Worm (Caenorhabditis elegans) whole organism, young adult: Measurements from ENCODE around the gene H17B01.5.

Experiments used
- B0261.1 ChIP-seq: sonication (generic microtip); optimal IDR thresholded peaks from 2 replicates; lab custom pipeline; 2016; ENCODE audit warnings: mild to moderate bottlenecking, missing genetic modification characterization, moderate library complexity, missing compliant biosample characterization
- D2030.7 ChIP-seq: fragments of 200-800 bp; sonication (Bioruptor generic); IDR thresholded peaks from 2 replicates; pipeline ENCODE4 v1.3.6; 2022; ENCODE audit warnings: missing genetic modification reagents, missing genetic modification characterization, missing compliant biosample characterization
- F10E7.11 ChIP-seq: sonication (generic microtip); optimal IDR thresholded peaks from 2 replicates; lab custom pipeline; 2017; ENCODE audit warnings: mild to moderate bottlenecking, missing genetic modification characterization, moderate library complexity, missing compliant biosample characterization
- F23B12.7 ChIP-seq: sonication (generic microtip); optimal IDR thresholded peaks from 2 replicates; lab custom pipeline; 2017; ENCODE audit warnings: missing genetic modification characterization, mild to moderate bottlenecking, missing compliant biosample characterization, antibody characterized with exemption, moderate library complexity; ENCODE audit not compliant: insufficient read depth
- K12H6.12 ChIP-seq: fragments of 200-800 bp; sonication (Bioruptor generic); optimal IDR thresholded peaks from 2 replicates; lab custom pipeline; 2018; ENCODE audit warnings: mild to moderate bottlenecking, missing genetic modification characterization, missing compliant biosample characterization
- T07F8.4 ChIP-seq: sonication (generic microtip); optimal IDR thresholded peaks from 2 replicates; lab custom pipeline; 2016; ENCODE audit warnings: mild to moderate bottlenecking, missing genetic modification characterization, moderate library complexity, missing compliant biosample characterization
- ZK185.1 ChIP-seq: sonication (generic microtip); optimal IDR thresholded peaks from 2 replicates; lab custom pipeline; 2016; ENCODE audit warnings: mild to moderate bottlenecking, missing genetic modification characterization, missing compliant biosample characterization; ENCODE audit not compliant: poor library complexity, severe bottlenecking
- ama-1 ChIP-seq, 3 experiments: fragments of 150-350 bp in 1 of 3; sonication (generic microtip) in 2 of 3; optimal IDR thresholded peaks; 2 replicates each; lab custom pipeline; 2014 to 2018; ENCODE audit warnings: missing biosample characterization in 2 of 3, missing genetic modification characterization in 2 of 3, missing genetic modification reagents in 2 of 3
- atf-7 ChIP-seq: sonication (generic microtip); optimal IDR thresholded peaks from 2 replicates; lab custom pipeline; 2017; ENCODE audit warnings: mild to moderate bottlenecking, missing genetic modification characterization, missing compliant biosample characterization
- athp-1 ChIP-seq: sonication (generic microtip); optimal IDR thresholded peaks from 2 replicates; lab custom pipeline; 2017; ENCODE audit warnings: mild to moderate bottlenecking, missing genetic modification characterization, missing compliant biosample characterization
- attf-3 ChIP-seq: fragments of 200-800 bp; sonication (Bioruptor generic); conservative IDR thresholded peaks from 2 replicates; pipeline ENCODE4 v1.3.6; 2022; ENCODE audit warnings: missing genetic modification reagents, missing genetic modification characterization, missing compliant biosample characterization
- bed-1 ChIP-seq: fragments of 200-800 bp; sonication (Bioruptor generic); IDR thresholded peaks from 2 replicates; pipeline ENCODE4 v1.3.6; 2022; ENCODE audit warnings: missing genetic modification reagents, missing genetic modification characterization, missing compliant biosample characterization
- cebp-2 ChIP-seq: fragments of 200-800 bp; sonication (Bioruptor generic); IDR thresholded peaks from 2 replicates; pipeline ENCODE4 v1.3.6; 2022; ENCODE audit warnings: missing genetic modification characterization, missing compliant biosample characterization
- ceh-58 ChIP-seq: fragments of 200-800 bp; sonication (Bioruptor generic); IDR thresholded peaks from 2 replicates; pipeline ENCODE4 v1.3.6; 2022; ENCODE audit warnings: missing genetic modification characterization, missing compliant biosample characterization
- ceh-79 ChIP-seq: sonication (generic microtip); optimal IDR thresholded peaks from 2 replicates; lab custom pipeline; 2017; ENCODE audit warnings: mild to moderate bottlenecking, missing genetic modification characterization, missing compliant biosample characterization
- dox-1 ChIP-seq: fragments of 200-800 bp; sonication (Bioruptor generic); IDR thresholded peaks from 2 replicates; pipeline ENCODE4 v1.3.6; 2022; ENCODE audit warnings: missing genetic modification reagents, missing genetic modification characterization, missing compliant biosample characterization
- efl-1 ChIP-seq: fragments of 150-350 bp; optimal IDR thresholded peaks from 2 replicates; lab custom pipeline; 2014; ENCODE audit warnings: missing biosample characterization, missing genetic modification reagents, missing genetic modification characterization
- gei-17 ChIP-seq: fragments of 200-800 bp; sonication (Bioruptor generic); optimal IDR thresholded peaks from 2 replicates; lab custom pipeline; 2018; ENCODE audit warnings: mild to moderate bottlenecking, missing genetic modification characterization, missing compliant biosample characterization
- him-1 ChIP-seq: sonication (generic microtip); optimal IDR thresholded peaks from 2 replicates; lab custom pipeline; 2016; ENCODE audit warnings: missing genotype, missing genetic modification reagents, missing genetic modification characterization, missing compliant biosample characterization
- hlh-26 ChIP-seq: fragments of 200-800 bp; sonication (Bioruptor generic); conservative IDR thresholded peaks from 2 replicates; pipeline ENCODE4 v1.3.6; 2022; ENCODE audit warnings: missing genetic modification reagents, missing genetic modification characterization, missing compliant biosample characterization
- hmg-1.2 ChIP-seq: fragments of 200-800 bp; sonication (Bioruptor generic); IDR thresholded peaks from 2 replicates; pipeline ENCODE4 v1.3.6; 2022; ENCODE audit warnings: missing genetic modification reagents, missing genetic modification characterization, missing compliant biosample characterization
- let-607 ChIP-seq, 2 experiments: fragments of 200-800 bp in 1 of 2; sonication (Bioruptor generic) in 1 of 2; sonication (generic microtip) in 1 of 2; optimal IDR thresholded peaks; 2 replicates each; lab custom pipeline; 2016 to 2018; ENCODE audit warnings: mild to moderate bottlenecking in 2 of 2, missing compliant biosample characterization in 2 of 2, missing genetic modification characterization in 2 of 2, moderate library complexity in 2 of 2, missing genotype in 1 of 2
- lin-35 ChIP-seq, 3 experiments: fragments of 150-350 bp in 2 of 3; sonication (generic microtip) in 1 of 3; optimal IDR thresholded peaks; 2 replicates each; lab custom pipeline; 2014 to 2018; ENCODE audit warnings: missing biosample characterization in 3 of 3, missing genetic modification characterization in 3 of 3, missing genetic modification reagents in 3 of 3
- lin-54 ChIP-seq: fragments of 200-800 bp; sonication (Bioruptor generic); optimal IDR thresholded peaks from 2 replicates; lab custom pipeline; 2018; ENCODE audit warnings: mild to moderate bottlenecking, missing genetic modification characterization, missing compliant biosample characterization
- lir-1 ChIP-seq: fragments of 200-800 bp; sonication (Bioruptor generic); conservative IDR thresholded peaks from 2 replicates; pipeline ENCODE4 v1.3.6; 2022; ENCODE audit warnings: missing genetic modification reagents, missing genetic modification characterization, missing compliant biosample characterization
- madf-10 ChIP-seq: sonication (generic microtip); optimal IDR thresholded peaks from 2 replicates; lab custom pipeline; 2016; ENCODE audit warnings: mild to moderate bottlenecking, missing genetic modification characterization, missing compliant biosample characterization
- mcd-1 ChIP-seq: fragments of 200-800 bp; sonication (Bioruptor generic); IDR thresholded peaks from 2 replicates; pipeline ENCODE4 v1.3.6; 2022; ENCODE audit warnings: missing genetic modification reagents, missing genetic modification characterization, missing compliant biosample characterization
- mel-28 ChIP-seq: sonication (generic microtip); optimal IDR thresholded peaks from 2 replicates; lab custom pipeline; 2016; ENCODE audit warnings: borderline replicate concordance, mild to moderate bottlenecking, missing genetic modification characterization, missing compliant biosample characterization
- mxl-1 ChIP-seq: sonication (generic microtip); optimal IDR thresholded peaks from 2 replicates; lab custom pipeline; 2016; ENCODE audit warnings: missing genetic modification characterization, missing compliant biosample characterization
- nfya-2 ChIP-seq: fragments of 200-800 bp; sonication (Bioruptor generic); IDR thresholded peaks from 2 replicates; pipeline ENCODE4 v1.3.6; 2022; ENCODE audit warnings: missing genetic modification reagents, missing genetic modification characterization, missing compliant biosample characterization
- nhr-27 ChIP-seq: fragments of 200-800 bp; sonication (Bioruptor generic); optimal IDR thresholded peaks from 2 replicates; lab custom pipeline; 2018; ENCODE audit warnings: mild to moderate bottlenecking, missing genetic modification characterization, moderate library complexity, missing compliant biosample characterization
- nhr-90 ChIP-seq: sonication (generic microtip); optimal IDR thresholded peaks from 2 replicates; lab custom pipeline; 2016; ENCODE audit warnings: missing genotype, mild to moderate bottlenecking, missing genetic modification characterization, missing compliant biosample characterization
- pbrm-1 ChIP-seq: fragments of 200-800 bp; sonication (Bioruptor generic); IDR thresholded peaks from 2 replicates; pipeline ENCODE4 v1.3.6; 2022; ENCODE audit warnings: missing genetic modification reagents, missing genetic modification characterization, missing compliant biosample characterization
- rpc-1 ChIP-seq, 2 experiments: fragments of 150-350 bp in 1 of 2; sonication (generic microtip) in 1 of 2; optimal IDR thresholded peaks; 2 replicates each; lab custom pipeline; 2014 to 2018; ENCODE audit warnings: missing biosample characterization in 1 of 2, missing genetic modification characterization in 1 of 2, missing genetic modification reagents in 1 of 2, missing genotype in 1 of 2
- sdz-38 ChIP-seq: sonication (generic microtip); optimal IDR thresholded peaks from 2 replicates; lab custom pipeline; 2016; ENCODE audit warnings: missing genotype, missing genetic modification characterization, missing compliant biosample characterization
- snpc-1.1 ChIP-seq: sonication (generic microtip); optimal IDR thresholded peaks from 2 replicates; lab custom pipeline; 2017; ENCODE audit warnings: missing genetic modification characterization, mild to moderate bottlenecking, missing compliant biosample characterization, antibody characterized with exemption, moderate library complexity, missing genotype, missing genetic modification reagents; ENCODE audit not compliant: insufficient read depth
- somi-1 ChIP-seq: fragments of 200-800 bp; sonication (Bioruptor generic); optimal IDR thresholded peaks from 2 replicates; lab custom pipeline; 2018; ENCODE audit warnings: mild to moderate bottlenecking, missing genetic modification characterization, missing compliant biosample characterization
- tbp1 ChIP-seq: fragments of 200-800 bp; sonication (Bioruptor generic); optimal IDR thresholded peaks from 2 replicates; lab custom pipeline; 2018; ENCODE audit warnings: mild to moderate bottlenecking, missing genetic modification characterization, missing compliant biosample characterization
- zfh-2 ChIP-seq: fragments of 200-800 bp; sonication (Bioruptor generic); conservative IDR thresholded peaks from 2 replicates; pipeline ENCODE4 v1.3.6; 2022; ENCODE audit warnings: missing genetic modification reagents, missing genetic modification characterization, missing compliant biosample characterization
- ztf-18 ChIP-seq: sonication (generic microtip); optimal IDR thresholded peaks from 2 replicates; lab custom pipeline; 2016; ENCODE audit warnings: missing genotype, mild to moderate bottlenecking, missing genetic modification characterization, missing compliant biosample characterization
- ztf-22 ChIP-seq: fragments of 200-800 bp; sonication (Bioruptor generic); optimal IDR thresholded peaks from 2 replicates; lab custom pipeline; 2018; ENCODE audit warnings: mild to moderate bottlenecking, missing genetic modification characterization, moderate library complexity, missing compliant biosample characterization
- ztf-25 ChIP-seq: fragments of 200-800 bp; sonication (Bioruptor generic); IDR thresholded peaks from 2 replicates; pipeline ENCODE4 v1.3.6; 2022; ENCODE audit warnings: missing genetic modification reagents, missing genetic modification characterization, missing compliant biosample characterization
- ztf-28 ChIP-seq: fragments of 200-800 bp; sonication (Bioruptor generic); IDR thresholded peaks from 2 replicates; pipeline ENCODE4 v1.3.6; 2022; ENCODE audit warnings: missing genetic modification reagents, missing genetic modification characterization, missing compliant biosample characterization

Gene H17B01.5

ce11 chrII:1473481-1473880 is at the start of gene H17B01.5:
Gene H17B01.5, minus strand, starts transcription at chrII:1473581.
- TF ChIP-seq lin-54 (GFP tag; lab: Kevin White, UChicago) = no peak
- TF ChIP-seq pbrm-1 (GFP tag; lab: Robert Waterston, UW) = no peak
- no peak for TF ChIP-seq nhr-27
- peak; percentile 48; the same call in 1 of the 2 replicates for TF ChIP-seq zfh-2
- TF ChIP-seq dox-1 = 0 out of 2 replicates have a peak, but pooled peaks have one; percentile 17

ce11 chrII:1521956-1522355 is 48.6 kb upstream of the H17B01.5 start:
- peak; percentile 23 for TF ChIP-seq rpc-1 (optimal IDR thresholded peaks at IDR 0.05; lab: Kevin White, UChicago)
- peak; percentile 65 for TF ChIP-seq rpc-1 (tag; optimal IDR thresholded peaks at IDR 0.05; lab: Kevin White, UChicago)
- no peak for TF ChIP-seq mxl-1
- peak; percentile 75 for TF ChIP-seq tbp1 (GFP tag; lab: Kevin White, UChicago)
- TF ChIP-seq nhr-90 (tag; lab: Kevin White, UChicago) = no peak
- no peak for TF ChIP-seq snpc-1.1 (tag; lab: Kevin White, UChicago)
- no peak for TF ChIP-seq efl-1 (GFP tag; lab: Kevin White, UChicago)
- no peak for TF ChIP-seq F23B12.7 (tag; lab: Kevin White, UChicago)
- no peak for TF ChIP-seq gei-17
- TF ChIP-seq athp-1 (tag; lab: Kevin White, UChicago) = no peak
- no peak for TF ChIP-seq somi-1 (GFP tag; lab: Kevin White, UChicago)
- TF ChIP-seq ceh-58 (GFP tag; lab: Robert Waterston, UW) = no peak
- no peak for TF ChIP-seq D2030.7 (GFP tag; lab: Robert Waterston, UW)
- TF ChIP-seq mel-28 (tag; lab: Kevin White, UChicago) = no peak
- no peak for TF ChIP-seq T07F8.4
- TF ChIP-seq bed-1 (GFP tag; lab: Robert Waterston, UW) = no peak
- TF ChIP-seq F10E7.11 (tag; lab: Kevin White, UChicago) = no peak
- TF ChIP-seq atf-7 (tag; lab: Kevin White, UChicago) = no peak

DNA sequence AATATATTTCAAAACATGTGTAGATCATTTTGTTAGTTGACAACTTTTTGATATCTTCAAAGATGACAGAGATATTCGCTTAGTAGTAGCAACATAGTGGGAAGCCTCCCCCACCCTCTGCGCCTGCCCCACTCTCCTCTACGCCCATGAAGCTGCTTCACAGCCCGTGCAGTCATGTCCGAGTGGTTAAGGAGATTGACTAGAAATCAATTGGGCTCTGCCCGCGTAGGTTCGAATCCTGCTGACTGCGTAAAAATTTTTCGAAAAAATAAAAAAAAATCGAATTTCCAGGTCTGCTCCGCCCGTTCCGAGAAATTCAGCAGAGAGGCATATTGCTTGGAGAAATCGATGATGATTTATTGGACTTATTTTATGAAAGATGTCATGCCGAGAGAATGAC is 46.5 kb upstream of the H17B01.5 start:
- TF ChIP-seq athp-1 (tag; lab: Kevin White, UChicago) = peak; percentile 9
- TF ChIP-seq ama-1 (optimal IDR thresholded peaks at IDR 0.05; lab: Kevin White, UChicago) = no peak
- TF ChIP-seq ama-1 (GFP tag; optimal IDR thresholded peaks at IDR 0.05; lab: Kevin White, UChicago) = peak in 1 of 2 experiments; percentile 25
- no peak for TF ChIP-seq hlh-26 (GFP tag; lab: Robert Waterston, UW)
- peak in 1 of 3 experiments; percentile 45 for TF ChIP-seq lin-35 (GFP tag; optimal IDR thresholded peaks at IDR 0.05; lab: Kevin White, UChicago)
- 0 out of 2 replicates have a peak, but pooled peaks have one; percentile 32 for TF ChIP-seq attf-3 (GFP tag; lab: Robert Waterston, UW)
- TF ChIP-seq nfya-2 (GFP tag; lab: Robert Waterston, UW) = no peak
- TF ChIP-seq rpc-1 (optimal IDR thresholded peaks at IDR 0.05; lab: Kevin White, UChicago) = peak; percentile 60
- TF ChIP-seq rpc-1 (tag; optimal IDR thresholded peaks at IDR 0.05; lab: Kevin White, UChicago) = peak; percentile 73
- TF ChIP-seq D2030.7 (GFP tag; lab: Robert Waterston, UW) = peak; percentile 28; the same call in 1 of the 2 replicates
- TF ChIP-seq lin-54 (GFP tag; lab: Kevin White, UChicago) = peak; percentile 39
- TF ChIP-seq sdz-38 = no peak
- TF ChIP-seq mcd-1 (GFP tag; lab: Robert Waterston, UW) = peak; percentile 58
- peak; percentile 41 for TF ChIP-seq ztf-18 (tag; lab: Kevin White, UChicago)
- TF ChIP-seq ceh-79 (tag; lab: Kevin White, UChicago) = peak; percentile 7
- TF ChIP-seq cebp-2 = 0 out of 2 replicates have a peak, but pooled peaks have one; percentile 63
- TF ChIP-seq ZK185.1 (tag; lab: Kevin White, UChicago) = peak; percentile 15
- peak; percentile 21 for TF ChIP-seq K12H6.12 (tag; lab: Kevin White, UChicago)
- TF ChIP-seq madf-10 (tag; lab: Kevin White, UChicago) = peak; percentile 47
- peak; percentile 77 for TF ChIP-seq hmg-1.2 (GFP tag; lab: Robert Waterston, UW)
- TF ChIP-seq ztf-28 (GFP tag; lab: Robert Waterston, UW) = 0 out of 2 replicates have a peak, but pooled peaks have one; percentile 64
- TF ChIP-seq lir-1 (GFP tag; lab: Robert Waterston, UW) = no peak
- TF ChIP-seq tbp1 (GFP tag; lab: Kevin White, UChicago) = peak; percentile 95
- peak; percentile 86 for TF ChIP-seq B0261.1
- TF ChIP-seq mxl-1 = peak; percentile 18
- TF ChIP-seq him-1 = peak; percentile 44
- TF ChIP-seq ztf-22 (GFP tag; lab: Kevin White, UChicago) = no peak
- peak in 1 of 2 experiments; percentile 7 for TF ChIP-seq let-607 (tag; optimal IDR thresholded peaks at IDR 0.05; lab: Kevin White, UChicago)
- TF ChIP-seq ztf-25 = peak; percentile 60; the same call in 1 of the 2 replicates
